Worm (Caenorhabditis elegans): ENCODE data around the gene Y17G7B.8.

The Y17G7B.8 gene

DNA sequence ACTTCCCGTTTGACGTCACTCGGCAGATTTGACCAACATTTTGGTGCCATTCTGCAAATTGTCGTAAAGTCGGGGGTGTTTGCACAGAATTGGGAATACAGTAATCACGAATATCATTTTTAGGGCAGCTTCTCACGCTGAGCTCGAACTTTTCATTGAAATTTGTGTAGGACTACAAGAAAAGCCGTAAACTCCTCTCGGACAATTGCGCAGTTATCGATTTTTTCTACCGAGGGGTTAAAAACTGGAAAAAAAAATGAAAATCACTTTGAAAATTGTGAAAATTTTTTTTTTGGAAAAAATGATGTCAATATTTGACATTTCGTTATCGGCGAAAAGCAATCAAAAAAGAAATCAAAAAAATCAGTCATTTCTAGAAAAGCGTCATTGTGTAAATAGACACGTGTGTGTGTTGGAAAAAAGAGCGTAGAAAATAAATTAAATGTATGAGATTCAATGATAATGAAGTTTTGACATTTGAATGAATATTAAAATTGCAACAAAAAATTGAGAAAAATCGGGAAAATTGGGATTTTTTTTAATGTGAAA lies at the start of gene Y17G7B.8:
Y17G7B.8 (minus strand) TSS at position 51 of the 549 bp plus-strand sequence.
- TF ChIP-seq ceh-83 (GFP tag; optimal IDR thresholded peaks at IDR 0.05) (no peak), lsy-2 (tag; optimal IDR thresholded peaks at IDR 0.05) (no peak), mep-1 (tag; optimal IDR thresholded peaks at IDR 0.05) (no peak), sem-2 (GFP tag; optimal IDR thresholded peaks at IDR 0.05) (no peak), ham-2 (GFP tag; optimal IDR thresholded peaks at IDR 0.05) (no peak), sptf-1 (tag; optimal IDR thresholded peaks at IDR 0.05) (no peak), mab-5 (tag; optimal IDR thresholded peaks at IDR 0.05) (no peak), nhr-237 (tag; optimal IDR thresholded peaks at IDR 0.05) (no peak), unc-39 (tag; optimal IDR thresholded peaks at IDR 0.05) (no peak), lin-32 (GFP tag; optimal IDR thresholded peaks at IDR 0.05) (no peak), tbx-8 (GFP tag; optimal IDR thresholded peaks at IDR 0.05) (no peak), elt-1 (tag; optimal IDR thresholded peaks at IDR 0.05; ENCODE audit: borderline replicate concordance, insufficient read depth) (no peak), mls-2 (tag; optimal IDR thresholded peaks at IDR 0.05) (no peak), blmp-1 (tag; optimal IDR thresholded peaks at IDR 0.05) (no peak), nhr-2 (tag; optimal IDR thresholded peaks at IDR 0.05) (no peak), unc-120 (tag; optimal IDR thresholded peaks at IDR 0.05; ENCODE audit: poor library complexity, severe bottlenecking) (no peak), bed-3 (GFP tag; optimal IDR thresholded peaks at IDR 0.05) (no peak), drap-1 (GFP tag; optimal IDR thresholded peaks at IDR 0.05) (no peak)

DNA sequence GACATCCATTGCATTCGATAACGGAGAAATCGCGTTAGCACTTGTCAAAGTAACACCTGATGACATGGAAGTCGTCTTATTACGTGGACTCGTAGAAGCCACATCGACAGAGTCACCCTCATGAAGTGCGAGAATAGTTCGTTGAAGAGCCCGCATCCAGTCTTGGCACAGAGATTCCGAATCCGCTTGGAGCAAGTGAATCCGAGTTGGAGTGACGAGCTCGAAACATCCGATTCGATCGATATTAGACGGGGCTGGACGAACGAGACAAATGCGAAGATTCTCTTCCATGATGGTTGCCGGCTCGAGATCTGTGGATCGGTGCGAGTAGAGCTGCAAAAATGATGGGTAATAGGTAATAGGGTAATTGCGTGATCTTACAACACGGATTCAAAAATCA lies 49.7 kb upstream of the Y17G7B.8 start:
- no peak for TF ChIP-seq nhr-12 (tag; optimal IDR thresholded peaks at IDR 0.05)
- no peak for TF ChIP-seq nhr-76 (tag; optimal IDR thresholded peaks at IDR 0.05)
- no peak for TF ChIP-seq sptf-1 (tag; optimal IDR thresholded peaks at IDR 0.05)
- TF ChIP-seq hlh-1 (tag; optimal IDR thresholded peaks at IDR 0.05) = no peak
- TF ChIP-seq mep-1 (tag; optimal IDR thresholded peaks at IDR 0.05) = no peak
- no peak for TF ChIP-seq unc-120 (tag; optimal IDR thresholded peaks at IDR 0.05; ENCODE audit: poor library complexity, severe bottlenecking)
- TF ChIP-seq lin-32 (GFP tag; optimal IDR thresholded peaks at IDR 0.05) = no peak
- TF ChIP-seq lsy-2 (tag; optimal IDR thresholded peaks at IDR 0.05) = no peak
- TF ChIP-seq unc-62 (GFP tag; optimal IDR thresholded peaks at IDR 0.05) = no peak
- no peak for TF ChIP-seq elt-1 (tag; optimal IDR thresholded peaks at IDR 0.05; ENCODE audit: borderline replicate concordance, insufficient read depth)
- TF ChIP-seq ztf-11 (tag; optimal IDR thresholded peaks at IDR 0.05) = no peak
- no peak for TF ChIP-seq ceh-83 (GFP tag; optimal IDR thresholded peaks at IDR 0.05)
- no peak for TF ChIP-seq elt-3 (tag; optimal IDR thresholded peaks at IDR 0.05)

DNA sequence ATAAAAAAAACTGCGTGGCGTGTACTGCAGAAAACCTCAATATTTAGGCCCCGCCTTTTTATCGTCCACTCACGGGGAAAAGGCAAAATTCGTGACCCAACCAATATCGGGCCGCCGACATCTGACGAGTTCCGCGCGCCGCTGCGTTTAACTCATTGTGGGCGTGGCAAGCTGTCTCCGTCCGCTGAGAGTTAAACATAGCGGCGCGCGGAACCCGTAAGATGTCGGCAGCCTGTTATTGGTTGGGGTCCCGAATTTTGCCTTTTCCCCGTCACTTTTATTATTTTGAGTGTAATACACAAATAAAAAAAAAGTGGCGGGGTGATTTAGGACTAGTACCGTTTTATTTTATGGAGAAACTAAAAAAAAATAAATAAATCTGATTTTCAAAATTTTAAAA lies 48.8 kb upstream of the Y17G7B.8 start:
- no peak for TF ChIP-seq blmp-1 (tag; optimal IDR thresholded peaks at IDR 0.05)
- TF ChIP-seq hlh-1 (tag; optimal IDR thresholded peaks at IDR 0.05) = no peak
- TF ChIP-seq mab-5 (tag; optimal IDR thresholded peaks at IDR 0.05) = no peak
- TF ChIP-seq nhr-12 (tag; optimal IDR thresholded peaks at IDR 0.05) = no peak
- no peak for TF ChIP-seq flh-1 (GFP tag; optimal IDR thresholded peaks at IDR 0.05)
- no peak for TF ChIP-seq unc-120 (tag; optimal IDR thresholded peaks at IDR 0.05; ENCODE audit: poor library complexity, severe bottlenecking)
- TF ChIP-seq snpc-4 (tag; optimal IDR thresholded peaks at IDR 0.05) = no peak
- no peak for TF ChIP-seq ceh-83 (GFP tag; optimal IDR thresholded peaks at IDR 0.05)
- no peak for TF ChIP-seq nhr-2 (tag; optimal IDR thresholded peaks at IDR 0.05)
- TF ChIP-seq ceh-39 (tag; optimal IDR thresholded peaks at IDR 0.05) = no peak
- no peak for TF ChIP-seq mls-2 (tag; optimal IDR thresholded peaks at IDR 0.05)
- TF ChIP-seq lin-32 (GFP tag; optimal IDR thresholded peaks at IDR 0.05) = no peak
- no peak for TF ChIP-seq pha-4 (tag; optimal IDR thresholded peaks at IDR 0.05)
- no peak for TF ChIP-seq cnd-1 (tag; optimal IDR thresholded peaks at IDR 0.05)
- TF ChIP-seq nhr-28 (tag; optimal IDR thresholded peaks at IDR 0.05) = no peak
- no peak for TF ChIP-seq tbx-8 (GFP tag; optimal IDR thresholded peaks at IDR 0.05)
- TF ChIP-seq unc-39 (tag; optimal IDR thresholded peaks at IDR 0.05) = no peak
- no peak for TF ChIP-seq M03D4.4 (tag; optimal IDR thresholded peaks at IDR 0.05)
- no peak for TF ChIP-seq lsy-2 (tag; optimal IDR thresholded peaks at IDR 0.05)
- no peak for TF ChIP-seq ztf-11 (tag; optimal IDR thresholded peaks at IDR 0.05)

DNA sequence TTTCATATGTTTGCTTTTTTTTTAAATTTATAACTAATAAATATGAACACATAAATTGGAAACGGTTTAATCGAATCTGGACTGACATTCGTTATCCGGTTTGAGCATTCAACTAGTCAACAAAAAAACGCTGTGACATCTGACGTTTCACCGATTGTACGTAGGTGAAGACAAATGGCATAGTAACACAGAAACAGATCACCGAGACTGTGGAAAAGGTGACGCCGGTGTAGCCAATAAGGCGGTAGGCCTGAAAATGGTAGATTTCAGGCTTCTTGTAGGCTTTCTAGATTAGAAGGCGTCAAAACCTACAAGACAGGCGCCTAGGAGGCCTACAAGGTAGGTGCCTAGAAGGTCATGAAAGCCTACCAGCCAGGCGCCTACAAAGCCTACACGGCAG lies 43.7 kb upstream of the Y17G7B.8 start:
- TF ChIP-seq tbx-8 (GFP tag; optimal IDR thresholded peaks at IDR 0.05) (no peak), nhr-28 (tag; optimal IDR thresholded peaks at IDR 0.05) (no peak), drap-1 (GFP tag; optimal IDR thresholded peaks at IDR 0.05) (no peak)
